Worm (Caenorhabditis elegans) whole organism, young adult: ENCODE data around the gene coa-1.
A peak's percentile ranks its signal among the peaks of the same experiment; 100 is the strongest.

ENCODE experiments used
- D2030.7 ChIP-seq: fragments of 200-800 bp; sonication (Bioruptor generic); IDR thresholded peaks from 2 replicates; pipeline ENCODE4 v1.3.6; 2022; ENCODE audit warnings: missing genetic modification reagents, missing genetic modification characterization, missing compliant biosample characterization
- F23B12.7 ChIP-seq: sonication (generic microtip); optimal IDR thresholded peaks from 2 replicates; lab custom pipeline; 2017; ENCODE audit warnings: missing genetic modification characterization, mild to moderate bottlenecking, missing compliant biosample characterization, antibody characterized with exemption, moderate library complexity; ENCODE audit not compliant: insufficient read depth
- F49E8.2 ChIP-seq: sonication (generic microtip); optimal IDR thresholded peaks from 3 replicates; lab custom pipeline; 2017; ENCODE audit warnings: missing genetic modification characterization, mild to moderate bottlenecking, missing compliant biosample characterization, antibody characterized with exemption, moderate library complexity; ENCODE audit not compliant: insufficient read depth
- F57A8.1 ChIP-seq: fragments of 200-800 bp; sonication (Bioruptor generic); optimal IDR thresholded peaks from 2 replicates; lab custom pipeline; 2018; ENCODE audit warnings: mild to moderate bottlenecking, missing genetic modification characterization, moderate library complexity, missing compliant biosample characterization
- F57C9.4 ChIP-seq: sonication (generic microtip); optimal IDR thresholded peaks from 2 replicates; lab custom pipeline; 2017; ENCODE audit warnings: mild to moderate bottlenecking, missing genetic modification characterization, missing compliant biosample characterization
- K11D2.4 ChIP-seq: fragments of 200-800 bp; sonication (Bioruptor generic); IDR thresholded peaks from 2 replicates; pipeline ENCODE4 v1.3.6; 2022; ENCODE audit warnings: missing genetic modification reagents, missing genetic modification characterization, missing compliant biosample characterization
- Y56A3A.18 ChIP-seq: fragments of 200-800 bp; sonication (Bioruptor generic); IDR thresholded peaks from 2 replicates; pipeline ENCODE4 v1.3.6; 2022; ENCODE audit warnings: missing genetic modification reagents, missing genetic modification characterization, missing compliant biosample characterization
- atf-7 ChIP-seq: sonication (generic microtip); optimal IDR thresholded peaks from 2 replicates; lab custom pipeline; 2017; ENCODE audit warnings: mild to moderate bottlenecking, missing genetic modification characterization, missing compliant biosample characterization
- cebp-1 ChIP-seq, 2 experiments: fragments of 200-800 bp in 1 of 2; sonication (Bioruptor generic) in 1 of 2; sonication (generic microtip) in 1 of 2; IDR thresholded peaks in 1 of 2; optimal IDR thresholded peaks in 1 of 2; 2 replicates each; pipeline versions ENCODE4 v1.3.6 to Lab custom; 2017 to 2022; ENCODE audit warnings: missing compliant biosample characterization in 2 of 2, missing genetic modification characterization in 2 of 2, mild to moderate bottlenecking in 1 of 2, missing genetic modification reagents in 1 of 2, moderate library complexity in 1 of 2
- ceh-100 ChIP-seq: fragments of 200-800 bp; sonication (Bioruptor generic); IDR thresholded peaks from 2 replicates; pipeline ENCODE4 v1.3.6; 2022; ENCODE audit warnings: missing genetic modification reagents, missing genetic modification characterization, missing compliant biosample characterization
- die-1 ChIP-seq: sonication (generic microtip); optimal IDR thresholded peaks from 2 replicates; lab custom pipeline; 2016; ENCODE audit warnings: missing genotype, mild to moderate bottlenecking, missing genetic modification characterization, missing compliant biosample characterization
- dox-1 ChIP-seq: fragments of 200-800 bp; sonication (Bioruptor generic); IDR thresholded peaks from 2 replicates; pipeline ENCODE4 v1.3.6; 2022; ENCODE audit warnings: missing genetic modification reagents, missing genetic modification characterization, missing compliant biosample characterization
- egl-18 ChIP-seq: fragments of 200-800 bp; sonication (Bioruptor generic); IDR thresholded peaks from 2 replicates; pipeline ENCODE4 v1.3.6; 2022; ENCODE audit warnings: missing genetic modification reagents, missing genetic modification characterization, missing compliant biosample characterization
- egrh-3 ChIP-seq: fragments of 200-800 bp; sonication (Bioruptor generic); IDR thresholded peaks from 2 replicates; pipeline ENCODE4 v1.3.6; 2022; ENCODE audit warnings: missing genetic modification reagents, missing genetic modification characterization, missing compliant biosample characterization
- ekl-4 ChIP-seq: fragments of 200-800 bp; sonication (Bioruptor generic); IDR thresholded peaks from 2 replicates; pipeline ENCODE4 v1.3.6; 2022; ENCODE audit warnings: missing genetic modification reagents, missing genetic modification characterization, missing compliant biosample characterization
- ets-4 ChIP-seq: fragments of 200-800 bp; sonication (Bioruptor generic); optimal IDR thresholded peaks from 2 replicates; lab custom pipeline; 2018; ENCODE audit warnings: mild to moderate bottlenecking, missing genetic modification characterization, missing compliant biosample characterization
- fkh-3 ChIP-seq: sonication (generic microtip); optimal IDR thresholded peaks from 2 replicates; lab custom pipeline; 2016; ENCODE audit warnings: mild to moderate bottlenecking, missing genetic modification characterization, missing compliant biosample characterization
- hmg-1.2 ChIP-seq: fragments of 200-800 bp; sonication (Bioruptor generic); IDR thresholded peaks from 2 replicates; pipeline ENCODE4 v1.3.6; 2022; ENCODE audit warnings: missing genetic modification reagents, missing genetic modification characterization, missing compliant biosample characterization
- hrde-1 ChIP-seq: sonication (generic microtip); optimal IDR thresholded peaks from 2 replicates; lab custom pipeline; 2016; ENCODE audit warnings: missing genetic modification characterization, mild to moderate bottlenecking, missing compliant biosample characterization, moderate library complexity, missing genotype, missing genetic modification reagents, borderline replicate concordance
- lin-35 ChIP-seq, 3 experiments: fragments of 150-350 bp in 2 of 3; sonication (generic microtip) in 1 of 3; optimal IDR thresholded peaks; 2 replicates each; lab custom pipeline; 2014 to 2018; ENCODE audit warnings: missing biosample characterization in 3 of 3, missing genetic modification characterization in 3 of 3, missing genetic modification reagents in 3 of 3
- lir-1 ChIP-seq: fragments of 200-800 bp; sonication (Bioruptor generic); conservative IDR thresholded peaks from 2 replicates; pipeline ENCODE4 v1.3.6; 2022; ENCODE audit warnings: missing genetic modification reagents, missing genetic modification characterization, missing compliant biosample characterization
- lsl-1 ChIP-seq: fragments of 200-800 bp; sonication (Bioruptor generic); optimal IDR thresholded peaks from 2 replicates; lab custom pipeline; 2018; ENCODE audit warnings: mild to moderate bottlenecking, missing genetic modification characterization, moderate library complexity, missing compliant biosample characterization
- madf-6 ChIP-seq: fragments of 200-800 bp; sonication (Bioruptor generic); IDR thresholded peaks from 2 replicates; pipeline ENCODE4 v1.3.6; 2022; ENCODE audit warnings: missing genetic modification reagents, missing genetic modification characterization, missing compliant biosample characterization
- mcd-1 ChIP-seq: fragments of 200-800 bp; sonication (Bioruptor generic); IDR thresholded peaks from 2 replicates; pipeline ENCODE4 v1.3.6; 2022; ENCODE audit warnings: missing genetic modification reagents, missing genetic modification characterization, missing compliant biosample characterization
- nfya-2 ChIP-seq: fragments of 200-800 bp; sonication (Bioruptor generic); IDR thresholded peaks from 2 replicates; pipeline ENCODE4 v1.3.6; 2022; ENCODE audit warnings: missing genetic modification reagents, missing genetic modification characterization, missing compliant biosample characterization
- nhr-90 ChIP-seq: sonication (generic microtip); optimal IDR thresholded peaks from 2 replicates; lab custom pipeline; 2016; ENCODE audit warnings: missing genotype, mild to moderate bottlenecking, missing genetic modification characterization, missing compliant biosample characterization
- pbrm-1 ChIP-seq: fragments of 200-800 bp; sonication (Bioruptor generic); IDR thresholded peaks from 2 replicates; pipeline ENCODE4 v1.3.6; 2022; ENCODE audit warnings: missing genetic modification reagents, missing genetic modification characterization, missing compliant biosample characterization
- zfh-2 ChIP-seq: fragments of 200-800 bp; sonication (Bioruptor generic); conservative IDR thresholded peaks from 2 replicates; pipeline ENCODE4 v1.3.6; 2022; ENCODE audit warnings: missing genetic modification reagents, missing genetic modification characterization, missing compliant biosample characterization
- zim-3 ChIP-seq: sonication (generic microtip); optimal IDR thresholded peaks from 2 replicates; lab custom pipeline; 2017; ENCODE audit warnings: mild to moderate bottlenecking, missing genetic modification characterization, moderate library complexity, missing compliant biosample characterization
- ztf-26 ChIP-seq: sonication (generic microtip); optimal IDR thresholded peaks from 2 replicates; lab custom pipeline; 2017; ENCODE audit warnings: missing genetic modification characterization, missing compliant biosample characterization

Gene coa-1

ce11 chrIV:210591-210990 is 5.5 kb downstream of the coa-1 start (continued):
- TF ChIP-seq nfya-2 (GFP tag; lab: Robert Waterston, UW) (no peak), lir-1 (GFP tag; lab: Robert Waterston, UW) (no peak), nhr-90 (tag; lab: Kevin White, UChicago) (no peak), ekl-4 (0 out of 2 replicates have a peak, but pooled peaks have one; percentile 26), pbrm-1 (GFP tag; lab: Robert Waterston, UW) (no peak), F23B12.7 (tag; lab: Kevin White, UChicago) (no peak), fkh-3 (no peak)

- peak; percentile 79 for TF ChIP-seq dox-1 (GFP tag; lab: Robert Waterston, UW)
- peak; percentile 44 for TF ChIP-seq D2030.7 (GFP tag; lab: Robert Waterston, UW)
- TF ChIP-seq mcd-1 (GFP tag; lab: Robert Waterston, UW): 0 out of 2 replicates have a peak, but pooled peaks have one; percentile 18
- TF ChIP-seq zim-3 (tag; lab: Kevin White, UChicago): peak; percentile 99
- TF ChIP-seq, all 124 proteins: peak for 4; not testable (repeated sequence) for 120
Observed at ce11 chrIV:215723-216122, 10.6 kb downstream of the coa-1 start.

ce11 chrIV:218252-218651 is 13.2 kb downstream of the coa-1 start, which contains the start of gene prdx-6:
Gene prdx-6, plus strand, starts transcription at chrIV:218552.
- TF ChIP-seq hmg-1.2 (GFP tag; lab: Robert Waterston, UW): no peak
- no peak for TF ChIP-seq madf-6 (GFP tag; lab: Robert Waterston, UW)
- TF ChIP-seq cebp-1 (GFP tag; IDR thresholded peaks at IDR 0.05; lab: Robert Waterston, UW): no peak
- TF ChIP-seq cebp-1 (tag; optimal IDR thresholded peaks at IDR 0.05; lab: Kevin White, UChicago): no peak
- TF ChIP-seq atf-7 (tag; lab: Kevin White, UChicago): no peak
- no peak for TF ChIP-seq ztf-26 (tag; lab: Kevin White, UChicago)
- TF ChIP-seq lin-35 (GFP tag; optimal IDR thresholded peaks at IDR 0.05; lab: Kevin White, UChicago): no peak
- no peak for TF ChIP-seq zfh-2 (GFP tag; lab: Robert Waterston, UW)
- no peak for TF ChIP-seq Y56A3A.18 (GFP tag; lab: Robert Waterston, UW)
- TF ChIP-seq F57A8.1 (GFP tag; lab: Kevin White, UChicago): no peak
- no peak for TF ChIP-seq F57C9.4 (tag; lab: Kevin White, UChicago)

ce11 chrIV:230714-231113 is 25.6 kb downstream of the coa-1 start:
- TF ChIP-seq dox-1 (GFP tag; lab: Robert Waterston, UW): peak; percentile 29; the same call in 1 of the 2 replicates
- peak; percentile 95 for TF ChIP-seq zim-3 (tag; lab: Kevin White, UChicago)

ce11 chrIV:231673-232072 is 26.6 kb downstream of the coa-1 start, which contains the start of gene gtf-2H1:
Gene gtf-2H1, minus strand, starts transcription at chrIV:231773.
- no peak for TF ChIP-seq hrde-1 (tag; lab: Kevin White, UChicago)
- TF ChIP-seq nhr-90 (tag; lab: Kevin White, UChicago): no peak
- TF ChIP-seq ceh-100 (GFP tag; lab: Robert Waterston, UW): no peak
- TF ChIP-seq, all 124 proteins: peak for 0

- TF ChIP-seq zim-3 (tag; lab: Kevin White, UChicago) (peak; percentile 98), dox-1 (GFP tag; lab: Robert Waterston, UW) (peak; percentile 39; the same call in 1 of the 2 replicates), F49E8.2 (no peak), die-1 (tag; lab: Kevin White, UChicago) (no peak)
Observed at ce11 chrIV:236138-236537, 31.0 kb downstream of the coa-1 start.

ce11 chrIV:237350-237749 is 32.3 kb downstream of the coa-1 start, which contains the start of gene ints-13:
Gene ints-13, minus strand, starts transcription at chrIV:237450.
- TF ChIP-seq ets-4 (GFP tag; lab: Kevin White, UChicago): no peak
- no peak for TF ChIP-seq egl-18 (GFP tag; lab: Robert Waterston, UW)
- TF ChIP-seq lsl-1 (GFP tag; lab: Kevin White, UChicago): peak; percentile 48
- TF ChIP-seq K11D2.4 (GFP tag; lab: Robert Waterston, UW): no peak
- TF ChIP-seq egrh-3 (GFP tag; lab: Robert Waterston, UW): no peak
